Worm (Caenorhabditis elegans): Measurements from ENCODE around the gene F41F3.8.

The F41F3.8 gene

DNA sequence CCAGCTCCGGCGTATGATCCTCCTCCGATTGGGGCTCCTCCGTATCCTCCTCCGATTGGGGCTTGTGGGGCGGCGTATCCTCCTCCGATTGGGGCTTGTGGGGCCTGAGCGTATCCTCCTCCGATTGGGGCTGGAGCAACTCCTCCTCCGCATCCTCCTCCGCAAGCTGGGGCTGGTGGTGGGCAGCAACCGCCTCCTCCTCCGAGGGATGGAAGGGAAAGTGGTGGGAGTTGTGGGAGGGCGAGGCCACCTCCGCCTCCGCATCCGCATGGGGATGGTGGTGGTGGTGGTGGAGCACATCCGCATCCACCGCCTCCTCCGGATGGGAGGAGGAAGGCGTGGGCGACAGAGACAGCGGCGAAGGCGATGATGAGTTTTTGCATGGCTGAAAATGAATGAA, 770 bp upstream of the F41F3.8 start, which contains the start of gene F41F3.3 (continued):
- no peak for TF ChIP-seq ceh-9 (tag; optimal IDR thresholded peaks at IDR 0.05)
- peak; percentile 15 for TF ChIP-seq K02D7.2 (tag; optimal IDR thresholded peaks at IDR 0.05)
- peak; percentile 67 for TF ChIP-seq mec-3 (tag; optimal IDR thresholded peaks at IDR 0.05; ENCODE audit: borderline replicate concordance)

DNA sequence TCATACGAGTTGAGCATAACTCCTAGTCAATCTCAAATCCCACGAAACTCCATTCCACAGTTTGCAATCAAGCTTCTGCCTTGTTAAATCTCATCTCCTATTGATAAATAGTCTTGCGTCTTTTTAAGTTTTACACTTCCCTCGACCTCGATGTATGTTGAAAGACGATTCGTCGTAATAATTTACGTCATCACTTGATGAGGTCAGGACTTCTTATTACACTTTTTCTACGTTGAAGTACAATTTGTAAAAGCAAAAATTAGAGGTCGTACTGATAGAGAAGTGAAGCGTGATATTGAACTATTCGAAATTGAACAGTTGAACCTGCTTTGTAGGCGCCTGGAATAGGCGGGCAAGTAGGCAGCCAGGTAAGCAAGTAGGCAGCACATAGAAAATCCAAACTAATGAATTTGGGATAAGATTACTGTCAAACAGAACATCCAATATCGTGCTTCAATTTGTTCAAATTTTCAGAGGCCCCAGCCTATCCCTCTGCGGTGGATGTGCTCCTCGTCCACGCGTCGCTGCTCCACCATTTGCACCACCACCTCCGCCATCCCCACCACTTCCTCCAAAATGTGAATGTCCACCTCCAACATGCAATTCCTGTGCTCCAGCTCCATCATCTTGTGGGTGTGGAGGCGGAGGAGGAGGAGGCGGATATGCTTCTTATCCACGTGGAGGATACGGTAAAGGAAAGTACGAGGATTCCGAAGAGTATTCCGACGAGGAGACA, 1.2 kb downstream of the F41F3.8 start:
- TF ChIP-seq tbx-7 (tag; optimal IDR thresholded peaks at IDR 0.05) (no peak), K09A11.1 (tag; optimal IDR thresholded peaks at IDR 0.05; ENCODE audit: insufficient read depth) (no peak), hlh-30 (tag; optimal IDR thresholded peaks at IDR 0.05; ENCODE audit: insufficient read depth) (no peak), che-1 (tag; optimal IDR thresholded peaks at IDR 0.05) (no peak), ref-2 (tag; optimal IDR thresholded peaks at IDR 0.05) (no peak), ets-4 (tag; optimal IDR thresholded peaks at IDR 0.05) (no peak), odd-2 (tag; optimal IDR thresholded peaks at IDR 0.05) (no peak), unc-86 (tag; optimal IDR thresholded peaks at IDR 0.05) (no peak), ahr-1 (tag; optimal IDR thresholded peaks at IDR 0.05) (no peak), zip-5 (tag; optimal IDR thresholded peaks at IDR 0.05) (no peak), npax-4 (tag; optimal IDR thresholded peaks at IDR 0.05) (no peak), gmeb-2 (tag; optimal IDR thresholded peaks at IDR 0.05) (no peak), ttx-3 (tag; optimal IDR thresholded peaks at IDR 0.05) (no peak), sdc-2 (tag; optimal IDR thresholded peaks at IDR 0.05) (no peak), fkh-6 (tag; optimal IDR thresholded peaks at IDR 0.05) (no peak), ceh-19 (GFP tag; optimal IDR thresholded peaks at IDR 0.05) (no peak), nhr-232 (tag; optimal IDR thresholded peaks at IDR 0.05) (no peak), pha-2 (tag; optimal IDR thresholded peaks at IDR 0.05) (no peak)

DNA sequence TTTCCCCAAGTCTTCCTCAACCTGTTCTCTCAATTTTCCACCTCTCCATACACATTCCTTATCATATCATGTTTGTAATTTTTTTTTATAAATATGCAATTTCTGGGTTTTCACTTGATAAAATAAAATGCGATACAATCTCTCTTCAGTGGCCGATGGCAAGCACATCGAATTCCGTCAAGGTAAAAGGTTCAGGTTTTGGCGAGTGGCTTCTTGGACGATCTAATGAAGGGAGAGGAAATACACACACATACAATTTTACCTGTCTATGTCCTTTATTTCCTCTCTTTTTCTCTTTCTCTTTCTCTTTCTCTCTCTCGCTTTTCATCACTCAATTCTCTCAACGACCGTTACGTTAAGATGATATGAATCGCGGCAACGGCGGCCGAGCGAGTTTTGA, 2.9 kb downstream of the F41F3.8 start:
- no peak for TF ChIP-seq ama-1 (optimal IDR thresholded peaks at IDR 0.05)
- no peak for TF ChIP-seq gmeb-2 (tag; optimal IDR thresholded peaks at IDR 0.05)
- TF ChIP-seq hlh-8 (tag; optimal IDR thresholded peaks at IDR 0.05) = no peak
- no peak for TF ChIP-seq lin-11 (tag; optimal IDR thresholded peaks at IDR 0.05)
- TF ChIP-seq K09A11.1 (tag; optimal IDR thresholded peaks at IDR 0.05; ENCODE audit: insufficient read depth) = no peak
- no peak for TF ChIP-seq sdc-2 (tag; optimal IDR thresholded peaks at IDR 0.05)
- no peak for TF ChIP-seq C38D4.7 (GFP tag; optimal IDR thresholded peaks at IDR 0.05)
- TF ChIP-seq ttx-3 (tag; optimal IDR thresholded peaks at IDR 0.05) = no peak
- no peak for TF ChIP-seq nhr-232 (tag; optimal IDR thresholded peaks at IDR 0.05)
- TF ChIP-seq ceh-22 (tag; optimal IDR thresholded peaks at IDR 0.05) = no peak
- TF ChIP-seq Y22D7AL.16 (tag; optimal IDR thresholded peaks at IDR 0.05) = no peak

DNA sequence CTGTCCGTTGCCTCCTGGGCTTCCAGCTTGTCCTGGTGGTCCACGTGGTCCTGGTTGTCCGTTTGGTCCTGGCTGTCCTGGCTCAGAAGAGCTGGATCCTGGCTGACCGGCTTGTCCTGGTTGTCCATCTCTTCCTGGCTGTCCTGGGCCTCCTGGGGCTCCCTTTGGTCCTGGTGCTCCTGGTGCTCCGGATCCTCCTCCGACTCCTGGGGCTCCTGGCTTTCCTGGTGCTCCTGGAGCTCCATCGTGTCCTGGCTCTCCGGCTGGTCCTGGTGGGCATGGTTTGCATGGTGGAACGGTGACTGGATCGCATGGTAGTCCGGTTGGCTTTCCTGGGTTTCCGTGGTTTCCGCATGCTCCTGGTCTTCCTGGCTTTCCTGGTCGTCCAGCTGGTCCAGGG, 4.5 kb downstream of the F41F3.8 start:
- TF ChIP-seq fax-1 (tag; optimal IDR thresholded peaks at IDR 0.05) = no peak
- TF ChIP-seq mec-3 (tag; optimal IDR thresholded peaks at IDR 0.05; ENCODE audit: borderline replicate concordance) = peak; percentile 13
- TF ChIP-seq elt-4 (tag; optimal IDR thresholded peaks at IDR 0.05) = peak; percentile 26
- no peak for TF ChIP-seq ceh-19 (GFP tag; optimal IDR thresholded peaks at IDR 0.05)
- TF ChIP-seq C38D4.7 (GFP tag; optimal IDR thresholded peaks at IDR 0.05) = no peak

DNA sequence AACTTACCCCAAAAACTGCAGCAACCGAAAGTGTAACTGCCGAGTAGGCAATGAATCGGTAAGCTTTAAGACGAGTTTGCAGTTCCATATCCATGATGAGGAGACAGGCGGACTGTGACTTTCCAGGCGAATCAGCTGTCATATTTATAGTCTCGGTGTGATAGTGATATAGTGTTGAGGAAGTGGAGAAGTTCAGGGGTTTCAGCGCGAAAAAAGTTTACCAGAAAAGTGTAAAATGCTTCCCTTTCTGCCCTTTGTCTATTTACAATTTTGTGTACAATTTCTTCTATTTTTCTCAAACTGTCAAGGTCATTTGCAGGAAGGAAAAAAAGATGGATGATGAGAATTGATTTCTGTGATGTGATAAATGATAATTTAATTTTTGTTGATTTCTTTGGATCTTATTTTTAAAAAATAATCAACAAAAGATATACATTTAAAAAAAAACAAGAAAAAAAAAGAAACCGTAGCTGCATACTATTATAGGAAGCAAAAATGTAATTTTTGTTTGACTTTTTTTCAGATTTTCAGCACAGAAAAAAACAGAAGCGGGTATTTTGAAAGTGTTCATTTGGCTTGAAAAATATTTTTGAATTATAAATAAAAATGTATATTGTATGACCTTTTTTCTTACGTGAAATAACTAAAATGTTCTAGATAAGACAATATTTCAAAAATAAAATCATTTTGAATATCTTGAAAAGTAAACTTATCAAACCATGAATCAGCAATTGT, 5.4 kb downstream of the F41F3.8 start, which contains the start of the genes col-139 and F41F3.1:
Gene col-139 (minus strand): TSS at position 101 of the 735 bp plus-strand sequence.
Gene F41F3.1 (plus strand): TSS at position 685 of the 735 bp plus-strand sequence.
- TF ChIP-seq rnt-1 (tag; optimal IDR thresholded peaks at IDR 0.05) (no peak), Y22D7AL.16 (tag; optimal IDR thresholded peaks at IDR 0.05) (no peak), hlh-6 (tag; optimal IDR thresholded peaks at IDR 0.05) (no peak), zip-5 (tag; optimal IDR thresholded peaks at IDR 0.05) (no peak), ceh-30 (tag; optimal IDR thresholded peaks at IDR 0.05) (no peak), elt-2 (tag; optimal IDR thresholded peaks at IDR 0.05) (no peak), ttx-3 (tag; optimal IDR thresholded peaks at IDR 0.05) (no peak), fkh-6 (tag; optimal IDR thresholded peaks at IDR 0.05) (no peak), T23F11.4 (GFP tag; optimal IDR thresholded peaks at IDR 0.05) (no peak), pha-2 (tag; optimal IDR thresholded peaks at IDR 0.05) (no peak)

All from whole organism, late embryonic.